Worm (Caenorhabditis elegans): ENCODE results near the gene ptr-22.

The ptr-22 gene

DNA sequence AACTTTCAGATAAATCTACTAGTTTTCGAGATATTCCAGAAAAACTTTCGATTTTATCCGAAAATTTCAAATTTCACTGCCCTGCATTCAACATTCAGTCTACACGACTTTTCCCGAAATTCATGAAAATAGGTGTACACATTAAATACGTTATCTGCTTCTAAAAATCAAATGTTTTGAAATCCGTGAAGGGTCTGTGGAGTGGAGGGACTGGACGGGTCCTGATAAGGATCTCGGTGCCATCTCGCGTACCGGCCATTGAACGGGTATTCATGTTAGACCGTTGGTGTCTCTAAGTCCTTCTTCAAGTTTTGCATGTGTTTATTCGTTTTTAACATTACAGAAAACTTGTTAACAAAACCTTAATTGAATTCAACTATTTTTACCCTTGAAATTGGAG, 23.7 kb downstream of the ptr-22 start:
- TF ChIP-seq elt-1 (tag; optimal IDR thresholded peaks at IDR 0.05) (peak; percentile 74), nhr-23 (tag; optimal IDR thresholded peaks at IDR 0.05) (no peak), nhr-28 (tag; optimal IDR thresholded peaks at IDR 0.05) (no peak), elt-3 (tag; optimal IDR thresholded peaks at IDR 0.05) (no peak), zag-1 (tag; optimal IDR thresholded peaks at IDR 0.05) (no peak), nhr-25 (tag; optimal IDR thresholded peaks at IDR 0.05) (peak; percentile 52), tbx-2 (tag; optimal IDR thresholded peaks at IDR 0.05) (no peak)

- TF ChIP-seq nhr-43 (tag; optimal IDR thresholded peaks at IDR 0.05; ENCODE audit: poor library complexity, severe bottlenecking) (no peak), egl-5 (tag; optimal IDR thresholded peaks at IDR 0.05) (no peak)
Measured at ce11 chrV:18903472-18903871, 27.7 kb downstream of the ptr-22 start, which contains the start of gene mihp-2. mihp-2 (plus strand) TSS chrV:18903772.

- TF ChIP-seq fos-1 (tag; optimal IDR thresholded peaks at IDR 0.05) = no peak
- no peak for TF ChIP-seq nhr-77 (tag; optimal IDR thresholded peaks at IDR 0.05)
- TF ChIP-seq egl-5 (tag; optimal IDR thresholded peaks at IDR 0.05) = no peak
- TF ChIP-seq snpc-4 (tag; optimal IDR thresholded peaks at IDR 0.05) = no peak
- TF ChIP-seq nhr-43 (tag; optimal IDR thresholded peaks at IDR 0.05; ENCODE audit: poor library complexity, severe bottlenecking) = no peak
- no peak for TF ChIP-seq nhr-67 (tag; optimal IDR thresholded peaks at IDR 0.05)
- no peak for TF ChIP-seq fkh-10 (GFP tag; optimal IDR thresholded peaks at IDR 0.05)
- TF ChIP-seq elt-3 (tag; optimal IDR thresholded peaks at IDR 0.05) = no peak
- TF ChIP-seq ceh-82 (tag; optimal IDR thresholded peaks at IDR 0.05) = no peak
- no peak for TF ChIP-seq unc-62 (GFP tag; optimal IDR thresholded peaks at IDR 0.05)
- TF ChIP-seq elt-2 (tag; optimal IDR thresholded peaks at IDR 0.05) = peak; percentile 51
- no peak for TF ChIP-seq sea-2 (GFP tag; optimal IDR thresholded peaks at IDR 0.05)
- no peak for TF ChIP-seq nhr-237 (tag; optimal IDR thresholded peaks at IDR 0.05)
- TF ChIP-seq mdl-1 (tag; optimal IDR thresholded peaks at IDR 0.05) = no peak
- TF ChIP-seq nhr-12 (tag; optimal IDR thresholded peaks at IDR 0.05) = no peak
- no peak for TF ChIP-seq ama-1 (optimal IDR thresholded peaks at IDR 0.05)
- TF ChIP-seq pqm-1 (tag; optimal IDR thresholded peaks at IDR 0.05) = peak; percentile 42
- no peak for TF ChIP-seq fkh-2 (tag; optimal IDR thresholded peaks at IDR 0.05)
- TF ChIP-seq ztf-11 (tag; optimal IDR thresholded peaks at IDR 0.05) = no peak
- peak; percentile 54 for TF ChIP-seq pha-4 (tag; optimal IDR thresholded peaks at IDR 0.05)
- no peak for TF ChIP-seq ZK546.5 (tag; optimal IDR thresholded peaks at IDR 0.05)
- TF ChIP-seq nhr-28 (tag; optimal IDR thresholded peaks at IDR 0.05) = no peak
- TF ChIP-seq tbx-2 (tag; optimal IDR thresholded peaks at IDR 0.05) = no peak
- TF ChIP-seq nhr-11 (tag; optimal IDR thresholded peaks at IDR 0.05) = no peak
- no peak for TF ChIP-seq ceh-16 (tag; optimal IDR thresholded peaks at IDR 0.05)
- TF ChIP-seq lsy-12 (tag; optimal IDR thresholded peaks at IDR 0.05) = no peak
- TF ChIP-seq ceh-28 (tag; optimal IDR thresholded peaks at IDR 0.05) = peak; percentile 56
- TF ChIP-seq daf-12 (tag; optimal IDR thresholded peaks at IDR 0.05) = no peak
- no peak for TF ChIP-seq ztf-4 (tag; optimal IDR thresholded peaks at IDR 0.05)
- no peak for TF ChIP-seq unc-39 (tag; optimal IDR thresholded peaks at IDR 0.05)
Measured at ce11 chrV:18901530-18901929, 29.6 kb downstream of the ptr-22 start.

ce11 chrV:18900437-18900836, 30.7 kb downstream of the ptr-22 start, which contains the start of gene nhr-243:
nhr-243 (minus strand) TSS chrV:18900537.
- TF ChIP-seq daf-12 (tag; optimal IDR thresholded peaks at IDR 0.05) (no peak), ceh-9 (tag; optimal IDR thresholded peaks at IDR 0.05) (no peak), nhr-76 (tag; optimal IDR thresholded peaks at IDR 0.05) (no peak)

DNA sequence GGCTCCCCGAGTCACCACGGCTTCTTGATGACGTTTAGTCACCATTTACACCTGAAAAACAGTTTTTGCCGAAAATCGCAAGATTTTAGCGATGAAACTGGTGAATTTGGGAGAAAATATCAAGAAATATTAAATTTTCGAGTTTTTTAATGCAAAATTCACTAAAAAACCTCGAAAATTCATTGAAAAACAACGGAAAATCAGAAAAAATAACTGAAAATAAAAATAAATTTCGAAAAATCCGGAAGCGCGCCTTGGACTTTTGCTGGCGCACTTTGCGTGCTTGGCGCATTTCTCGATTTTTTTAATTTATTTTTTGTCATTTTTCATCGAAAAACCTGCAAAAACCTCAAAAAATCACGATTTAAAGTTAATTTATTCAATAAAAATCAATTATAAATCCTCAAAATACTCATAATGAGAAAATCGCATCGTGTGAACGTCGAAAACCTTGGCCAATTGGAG, 36.2 kb downstream of the ptr-22 start, which contains the start of gene emb-4:
TSS of gene emb-4 (minus strand) at position 51 of the 465 bp plus-strand sequence.
- TF ChIP-seq skn-1 (tag; optimal IDR thresholded peaks at IDR 0.05) (no peak), nhr-25 (tag; optimal IDR thresholded peaks at IDR 0.05) (no peak), egl-27 (tag; optimal IDR thresholded peaks at IDR 0.05) (no peak), elt-3 (tag; optimal IDR thresholded peaks at IDR 0.05) (no peak), pha-4 (tag; optimal IDR thresholded peaks at IDR 0.05) (peak; percentile 42), elt-2 (tag; optimal IDR thresholded peaks at IDR 0.05) (no peak), elt-1 (tag; optimal IDR thresholded peaks at IDR 0.05) (no peak), ZK546.5 (tag; optimal IDR thresholded peaks at IDR 0.05) (no peak), lsy-12 (tag; optimal IDR thresholded peaks at IDR 0.05) (peak; percentile 16), zag-1 (tag; optimal IDR thresholded peaks at IDR 0.05) (no peak), mdl-1 (tag; optimal IDR thresholded peaks at IDR 0.05) (no peak), nhr-11 (tag; optimal IDR thresholded peaks at IDR 0.05) (no peak), nhr-23 (tag; optimal IDR thresholded peaks at IDR 0.05) (peak; percentile 24), nhr-43 (tag; optimal IDR thresholded peaks at IDR 0.05; ENCODE audit: poor library complexity, severe bottlenecking) (no peak), unc-39 (tag; optimal IDR thresholded peaks at IDR 0.05) (no peak), unc-62 (GFP tag; optimal IDR thresholded peaks at IDR 0.05) (no peak), ceh-28 (tag; optimal IDR thresholded peaks at IDR 0.05) (no peak), pqm-1 (tag; optimal IDR thresholded peaks at IDR 0.05) (no peak), fkh-2 (tag; optimal IDR thresholded peaks at IDR 0.05) (no peak), nhr-12 (tag; optimal IDR thresholded peaks at IDR 0.05) (no peak), mml-1 (tag; optimal IDR thresholded peaks at IDR 0.05) (no peak), R02D3.7 (tag; optimal IDR thresholded peaks at IDR 0.05) (no peak), ceh-16 (tag; optimal IDR thresholded peaks at IDR 0.05) (no peak), nhr-237 (tag; optimal IDR thresholded peaks at IDR 0.05) (no peak), aly-2 (tag; optimal IDR thresholded peaks at IDR 0.05) (no peak), egl-5 (tag; optimal IDR thresholded peaks at IDR 0.05) (no peak), ztf-11 (tag; optimal IDR thresholded peaks at IDR 0.05) (no peak), nhr-67 (tag; optimal IDR thresholded peaks at IDR 0.05) (no peak), tbx-2 (tag; optimal IDR thresholded peaks at IDR 0.05) (no peak), nhr-76 (tag; optimal IDR thresholded peaks at IDR 0.05) (no peak), nfya-1 (tag; optimal IDR thresholded peaks at IDR 0.05; ENCODE audit: insufficient read depth) (peak; percentile 50), ceh-82 (tag; optimal IDR thresholded peaks at IDR 0.05) (no peak)
